Worm (Caenorhabditis elegans): Measurements from ENCODE around the gene glt-7.
A peak's percentile ranks its signal among the peaks of the same experiment; 100 is the strongest.

The glt-7 gene

ce11 chrIV:558735-559284 is 26.9 kb downstream of the glt-7 start, which contains the start of gene efn-4:
efn-4 (plus strand) TSS chrIV:559234.
- TF ChIP-seq ces-1 (GFP tag; optimal IDR thresholded peaks at IDR 0.05) (no peak), unc-120 (tag; optimal IDR thresholded peaks at IDR 0.05; ENCODE audit: poor library complexity, severe bottlenecking) (peak; percentile 11), snpc-4 (tag; optimal IDR thresholded peaks at IDR 0.05) (no peak), M03D4.4 (tag; optimal IDR thresholded peaks at IDR 0.05) (peak; percentile 39), sptf-1 (tag; optimal IDR thresholded peaks at IDR 0.05) (peak; percentile 30)

- TF ChIP-seq ces-1 (GFP tag; optimal IDR thresholded peaks at IDR 0.05) = peak; percentile 13
- TF ChIP-seq blmp-1 (tag; optimal IDR thresholded peaks at IDR 0.05) = no peak
- peak; percentile 66 for TF ChIP-seq nhr-2 (tag; optimal IDR thresholded peaks at IDR 0.05)
These were observed 28.4 kb downstream of the glt-7 start for ce11 chrIV:560314-560713.

ce11 chrIV:560780-561179 is 28.8 kb downstream of the glt-7 start:
- peak; percentile 7 for TF ChIP-seq ceh-83 (GFP tag; optimal IDR thresholded peaks at IDR 0.05)
- TF ChIP-seq zip-8 (tag; optimal IDR thresholded peaks at IDR 0.05) = peak; percentile 91
- TF ChIP-seq sptf-1 (tag; optimal IDR thresholded peaks at IDR 0.05) = no peak
- no peak for TF ChIP-seq drap-1 (GFP tag; optimal IDR thresholded peaks at IDR 0.05)

- TF ChIP-seq unc-39 (tag; optimal IDR thresholded peaks at IDR 0.05) (no peak), ces-1 (GFP tag; optimal IDR thresholded peaks at IDR 0.05) (peak; percentile 97)
These were observed 31.5 kb downstream of the glt-7 start for ce11 chrIV:563417-563816.

- TF ChIP-seq ham-2 (GFP tag; optimal IDR thresholded peaks at IDR 0.05) (no peak), tbx-8 (GFP tag; optimal IDR thresholded peaks at IDR 0.05) (no peak)
These were observed 32.1 kb downstream of the glt-7 start for ce11 chrIV:564000-564399.

ce11 chrIV:570799-571300 is 38.9 kb downstream of the glt-7 start, which contains the start of gene F56A11.5:
F56A11.5 (minus strand) TSS chrIV:570849.
- no peak for TF ChIP-seq elt-3 (tag; optimal IDR thresholded peaks at IDR 0.05)
- TF ChIP-seq nhr-76 (tag; optimal IDR thresholded peaks at IDR 0.05) = no peak
- TF ChIP-seq unc-62 (GFP tag; optimal IDR thresholded peaks at IDR 0.05) = no peak
- no peak for TF ChIP-seq sem-2 (GFP tag; optimal IDR thresholded peaks at IDR 0.05)

- no peak for TF ChIP-seq mab-5 (tag; optimal IDR thresholded peaks at IDR 0.05)
- no peak for TF ChIP-seq nhr-12 (tag; optimal IDR thresholded peaks at IDR 0.05)
- TF ChIP-seq lin-13 (tag; optimal IDR thresholded peaks at IDR 0.05) = no peak
- no peak for TF ChIP-seq ceh-39 (tag; optimal IDR thresholded peaks at IDR 0.05)
- TF ChIP-seq tbx-8 (GFP tag; optimal IDR thresholded peaks at IDR 0.05) = no peak
- no peak for TF ChIP-seq drap-1 (GFP tag; optimal IDR thresholded peaks at IDR 0.05)
- TF ChIP-seq bed-3 (GFP tag; optimal IDR thresholded peaks at IDR 0.05) = no peak
- no peak for TF ChIP-seq zip-8 (tag; optimal IDR thresholded peaks at IDR 0.05)
These were observed 40.6 kb downstream of the glt-7 start, which contains the start of gene gex-2 for ce11 chrIV:572487-572886. gex-2 (plus strand) TSS chrIV:572769.

ce11 chrIV:580512-580911 is 48.6 kb downstream of the glt-7 start:
- TF ChIP-seq snpc-4 (tag; optimal IDR thresholded peaks at IDR 0.05) (no peak), lsy-2 (tag; optimal IDR thresholded peaks at IDR 0.05) (no peak), unc-62 (GFP tag; optimal IDR thresholded peaks at IDR 0.05) (no peak), drap-1 (GFP tag; optimal IDR thresholded peaks at IDR 0.05) (no peak), mab-5 (tag; optimal IDR thresholded peaks at IDR 0.05) (no peak), unc-120 (tag; optimal IDR thresholded peaks at IDR 0.05; ENCODE audit: poor library complexity, severe bottlenecking) (no peak), ceh-83 (GFP tag; optimal IDR thresholded peaks at IDR 0.05) (no peak), nhr-237 (tag; optimal IDR thresholded peaks at IDR 0.05) (no peak), tbx-8 (GFP tag; optimal IDR thresholded peaks at IDR 0.05) (no peak), nhr-12 (tag; optimal IDR thresholded peaks at IDR 0.05) (no peak), nhr-28 (tag; optimal IDR thresholded peaks at IDR 0.05) (no peak), blmp-1 (tag; optimal IDR thresholded peaks at IDR 0.05) (no peak), mep-1 (tag; optimal IDR thresholded peaks at IDR 0.05) (no peak), lin-32 (GFP tag; optimal IDR thresholded peaks at IDR 0.05) (no peak), zip-8 (tag; optimal IDR thresholded peaks at IDR 0.05) (no peak), sem-2 (GFP tag; optimal IDR thresholded peaks at IDR 0.05) (no peak), sptf-1 (tag; optimal IDR thresholded peaks at IDR 0.05) (no peak), lin-13 (tag; optimal IDR thresholded peaks at IDR 0.05) (no peak), bed-3 (GFP tag; optimal IDR thresholded peaks at IDR 0.05) (no peak)

Data from whole organism, mixed stage, embryonic.